Fruit fly (Drosophila melanogaster): ENCODE results near the gene spri.

Gene spri

dm6 chrX:10561433-10561832, 23.8 kb downstream of the spri start (continued):
- TF ChIP-seq fd64A (GFP tag; optimal IDR thresholded peaks at IDR 0.05), result no peak
- 0 out of 2 replicates have a peak, but pooled peaks have one; percentile 27 for TF ChIP-seq E2f2 (GFP tag; IDR thresholded peaks at IDR 0.05)
- TF ChIP-seq CG3281 (GFP tag; optimal IDR thresholded peaks at IDR 0.05), result peak; percentile 54
- TF ChIP-seq Dip2 (GFP tag; IDR thresholded peaks at IDR 0.05), result no peak
- TF ChIP-seq CG17568 (GFP tag; optimal IDR thresholded peaks at IDR 0.05), result no peak
- TF ChIP-seq Sox102F (GFP tag; optimal IDR thresholded peaks at IDR 0.05), result peak; percentile 79
- TF ChIP-seq HLH3B (GFP tag; IDR thresholded peaks at IDR 0.05), result peak; percentile 47; the same call in 1 of the 2 replicates
- no peak for TF ChIP-seq wor (GFP tag; IDR thresholded peaks at IDR 0.05)
- no peak for TF ChIP-seq tll (GFP tag; optimal IDR thresholded peaks at IDR 0.05)
- TF ChIP-seq stwl (tag; optimal IDR thresholded peaks at IDR 0.05), result no peak
- peak; percentile 7 for TF ChIP-seq CG5180 (GFP tag; optimal IDR thresholded peaks at IDR 0.05)
- TF ChIP-seq kah (GFP tag; optimal IDR thresholded peaks at IDR 0.05), result no peak
- TF ChIP-seq TFAM (GFP tag; optimal IDR thresholded peaks at IDR 0.05), result no peak
- no peak for TF ChIP-seq CG6175 (GFP tag; IDR thresholded peaks at IDR 0.05)
- no peak for TF ChIP-seq jigr1 (GFP tag; IDR thresholded peaks at IDR 0.05)
- no peak for TF ChIP-seq CG7963 (GFP tag; IDR thresholded peaks at IDR 0.05; ENCODE audit: partially characterized antibody)
- TF ChIP-seq cg (GFP tag; optimal IDR thresholded peaks at IDR 0.05), result peak; percentile 30
- TF ChIP-seq ATbp (GFP tag; optimal IDR thresholded peaks at IDR 0.05), result peak; percentile 23
- 0 out of 2 replicates have a peak, but pooled peaks have one; percentile 4 for TF ChIP-seq H2.0 (GFP tag; IDR thresholded peaks at IDR 0.05)
- TF ChIP-seq CG34422 (GFP tag; IDR thresholded peaks at IDR 0.05), result peak; percentile 54; the same call in 1 of the 3 replicates
- peak; percentile 73 for TF ChIP-seq Oli (tag; optimal IDR thresholded peaks at IDR 0.05)
- TF ChIP-seq lola (GFP tag; optimal IDR thresholded peaks at IDR 0.05), result no peak
- TF ChIP-seq Sry-β (GFP tag; optimal IDR thresholded peaks at IDR 0.05), result no peak
- no peak for TF ChIP-seq CG10462 (GFP tag; optimal IDR thresholded peaks at IDR 0.05)
- peak; percentile 77 for TF ChIP-seq dmrt99B (tag; optimal IDR thresholded peaks at IDR 0.05)
- peak; percentile 53 for TF ChIP-seq CG10366 (GFP tag; IDR thresholded peaks at IDR 0.05)
- no peak for TF ChIP-seq cas (GFP tag; IDR thresholded peaks at IDR 0.05)
- no peak for TF ChIP-seq CG7271 (tag; optimal IDR thresholded peaks at IDR 0.05)
- peak; percentile 63 for TF ChIP-seq CG10147 (GFP tag; optimal IDR thresholded peaks at IDR 0.05)
- no peak for TF ChIP-seq Ada2b (GFP tag; IDR thresholded peaks at IDR 0.05)
- peak; percentile 11 for TF ChIP-seq cwo (GFP tag; optimal IDR thresholded peaks at IDR 0.05)
- TF ChIP-seq danr (GFP tag; IDR thresholded peaks at IDR 0.05), result no peak
- no peak for TF ChIP-seq Hr39 (optimal IDR thresholded peaks at IDR 0.05)
- TF ChIP-seq PHDP (tag; optimal IDR thresholded peaks at IDR 0.05), result peak; percentile 80
- peak; percentile 80 for TF ChIP-seq row (GFP tag; IDR thresholded peaks at IDR 0.05)
- TF ChIP-seq CG3407 (GFP tag; optimal IDR thresholded peaks at IDR 0.05), result no peak
- no peak for TF ChIP-seq knrl (GFP tag; IDR thresholded peaks at IDR 0.05; ENCODE audit: partially characterized antibody)
- no peak for TF ChIP-seq CG8359 (GFP tag; optimal IDR thresholded peaks at IDR 0.05; ENCODE audit: borderline replicate concordance)
- TF ChIP-seq CG18619 (GFP tag; optimal IDR thresholded peaks at IDR 0.05), result peak; percentile 27
- TF ChIP-seq pb (GFP tag; optimal IDR thresholded peaks at IDR 0.05), result no peak
- TF ChIP-seq Eip74EF (GFP tag; optimal IDR thresholded peaks at IDR 0.05), result peak in 1 of 2 experiments; percentile 50
- no peak for TF ChIP-seq Camta (GFP tag; optimal IDR thresholded peaks at IDR 0.05)
- peak; percentile 25 for TF ChIP-seq tio (GFP tag; optimal IDR thresholded peaks at IDR 0.05)
- TF ChIP-seq CG12769 (tag; optimal IDR thresholded peaks at IDR 0.05), result peak; percentile 24
- TF ChIP-seq GATAe (GFP tag; conservative IDR thresholded peaks at IDR 0.05), result no peak
- no peak for TF ChIP-seq kay (GFP tag; optimal IDR thresholded peaks at IDR 0.05)
- no peak for TF ChIP-seq pum (GFP tag; optimal IDR thresholded peaks at IDR 0.05)
- TF ChIP-seq tx (GFP tag; optimal IDR thresholded peaks at IDR 0.05), result no peak
- no peak for TF ChIP-seq CG30020 (tag; optimal IDR thresholded peaks at IDR 0.05)
- TF ChIP-seq CG9817 (tag; optimal IDR thresholded peaks at IDR 0.05), result peak; percentile 42

Data from whole organism, embryonic.